Worm (Caenorhabditis elegans) whole organism, young adult: ENCODE measurements around the gene Y111B2A.1.

ENCODE experiments used
- B0035.1 ChIP-seq: sonication (generic microtip); optimal IDR thresholded peaks from 2 replicates; lab custom pipeline; 2016; ENCODE audit warnings: missing genetic modification characterization, mild to moderate bottlenecking, missing compliant biosample characterization, missing genotype, missing genetic modification reagents
- B0261.1 ChIP-seq: sonication (generic microtip); optimal IDR thresholded peaks from 2 replicates; lab custom pipeline; 2016; ENCODE audit warnings: mild to moderate bottlenecking, missing genetic modification characterization, moderate library complexity, missing compliant biosample characterization
- B0336.3 ChIP-seq: fragments of 200-800 bp; sonication (Bioruptor generic); IDR thresholded peaks from 2 replicates; pipeline ENCODE4 v1.3.6; 2022; ENCODE audit warnings: missing genetic modification characterization, missing compliant biosample characterization
- F23B12.7 ChIP-seq: sonication (generic microtip); optimal IDR thresholded peaks from 2 replicates; lab custom pipeline; 2017; ENCODE audit warnings: missing genetic modification characterization, mild to moderate bottlenecking, missing compliant biosample characterization, antibody characterized with exemption, moderate library complexity; ENCODE audit not compliant: insufficient read depth
- F33H1.4 ChIP-seq: fragments of 200-800 bp; sonication (Bioruptor generic); IDR thresholded peaks from 2 replicates; pipeline ENCODE4 v1.3.6; 2022; ENCODE audit warnings: missing genetic modification reagents, missing genetic modification characterization, missing compliant biosample characterization
- F37B4.10 ChIP-seq: fragments of 200-800 bp; sonication (Bioruptor generic); IDR thresholded peaks from 2 replicates; pipeline ENCODE4 v1.3.6; 2022; ENCODE audit warnings: missing genetic modification characterization, missing compliant biosample characterization
- F55B11.4 ChIP-seq: sonication (generic microtip); optimal IDR thresholded peaks from 2 replicates; lab custom pipeline; 2016; ENCODE audit warnings: missing compliant biosample characterization, missing genetic modification characterization, borderline replicate concordance; ENCODE audit not compliant: insufficient read depth
- F57C9.4 ChIP-seq: sonication (generic microtip); optimal IDR thresholded peaks from 2 replicates; lab custom pipeline; 2017; ENCODE audit warnings: mild to moderate bottlenecking, missing genetic modification characterization, missing compliant biosample characterization
- T07F8.4 ChIP-seq: sonication (generic microtip); optimal IDR thresholded peaks from 2 replicates; lab custom pipeline; 2016; ENCODE audit warnings: mild to moderate bottlenecking, missing genetic modification characterization, moderate library complexity, missing compliant biosample characterization
- Y53F4B.3 ChIP-seq: fragments of 200-800 bp; sonication (Bioruptor generic); IDR thresholded peaks from 2 replicates; pipeline ENCODE4 v1.3.6; 2022; ENCODE audit warnings: missing genetic modification reagents, missing genetic modification characterization, missing compliant biosample characterization
- Y95B8A.8 ChIP-seq: fragments of 200-800 bp; sonication (Bioruptor generic); IDR thresholded peaks from 2 replicates; pipeline ENCODE4 v1.3.6; 2022; ENCODE audit warnings: missing genetic modification reagents, missing genetic modification characterization, missing compliant biosample characterization
- akir-1 ChIP-seq: fragments of 200-800 bp; sonication (Bioruptor generic); optimal IDR thresholded peaks from 2 replicates; lab custom pipeline; 2018; ENCODE audit warnings: mild to moderate bottlenecking, missing genetic modification characterization, moderate library complexity, missing compliant biosample characterization
- aptf-2 ChIP-seq: fragments of 200-800 bp; sonication (Bioruptor generic); conservative IDR thresholded peaks from 2 replicates; pipeline ENCODE4 v1.3.6; 2022; ENCODE audit warnings: missing genetic modification reagents, missing genetic modification characterization, missing compliant biosample characterization
- atf-7 ChIP-seq: sonication (generic microtip); optimal IDR thresholded peaks from 2 replicates; lab custom pipeline; 2017; ENCODE audit warnings: mild to moderate bottlenecking, missing genetic modification characterization, missing compliant biosample characterization
- bed-1 ChIP-seq: fragments of 200-800 bp; sonication (Bioruptor generic); IDR thresholded peaks from 2 replicates; pipeline ENCODE4 v1.3.6; 2022; ENCODE audit warnings: missing genetic modification reagents, missing genetic modification characterization, missing compliant biosample characterization
- cebp-1 ChIP-seq, 2 experiments: fragments of 200-800 bp in 1 of 2; sonication (Bioruptor generic) in 1 of 2; sonication (generic microtip) in 1 of 2; IDR thresholded peaks in 1 of 2; optimal IDR thresholded peaks in 1 of 2; 2 replicates each; pipeline versions ENCODE4 v1.3.6 to Lab custom; 2017 to 2022; ENCODE audit warnings: missing compliant biosample characterization in 2 of 2, missing genetic modification characterization in 2 of 2, mild to moderate bottlenecking in 1 of 2, missing genetic modification reagents in 1 of 2, moderate library complexity in 1 of 2
- cebp-2 ChIP-seq: fragments of 200-800 bp; sonication (Bioruptor generic); IDR thresholded peaks from 2 replicates; pipeline ENCODE4 v1.3.6; 2022; ENCODE audit warnings: missing genetic modification characterization, missing compliant biosample characterization
- ceh-58 ChIP-seq: fragments of 200-800 bp; sonication (Bioruptor generic); IDR thresholded peaks from 2 replicates; pipeline ENCODE4 v1.3.6; 2022; ENCODE audit warnings: missing genetic modification characterization, missing compliant biosample characterization
- die-1 ChIP-seq: sonication (generic microtip); optimal IDR thresholded peaks from 2 replicates; lab custom pipeline; 2016; ENCODE audit warnings: missing genotype, mild to moderate bottlenecking, missing genetic modification characterization, missing compliant biosample characterization
- dpff-1 ChIP-seq: sonication (generic microtip); optimal IDR thresholded peaks from 2 replicates; lab custom pipeline; 2017; ENCODE audit warnings: mild to moderate bottlenecking, missing genetic modification characterization, missing compliant biosample characterization
- egl-44 ChIP-seq: fragments of 200-800 bp; sonication (Bioruptor generic); IDR thresholded peaks from 2 replicates; pipeline ENCODE4 v1.3.6; 2022; ENCODE audit warnings: missing genetic modification reagents, missing genetic modification characterization, missing compliant biosample characterization
- ets-4 ChIP-seq: fragments of 200-800 bp; sonication (Bioruptor generic); optimal IDR thresholded peaks from 2 replicates; lab custom pipeline; 2018; ENCODE audit warnings: mild to moderate bottlenecking, missing genetic modification characterization, missing compliant biosample characterization
- him-1 ChIP-seq: sonication (generic microtip); optimal IDR thresholded peaks from 2 replicates; lab custom pipeline; 2016; ENCODE audit warnings: missing genotype, missing genetic modification reagents, missing genetic modification characterization, missing compliant biosample characterization
- hmg-20 ChIP-seq: fragments of 200-800 bp; sonication (Bioruptor generic); IDR thresholded peaks from 2 replicates; pipeline ENCODE4 v1.3.6; 2022; ENCODE audit warnings: missing genetic modification reagents, missing genetic modification characterization, missing compliant biosample characterization
- let-526 ChIP-seq: fragments of 200-800 bp; sonication (Bioruptor generic); IDR thresholded peaks from 2 replicates; pipeline ENCODE4 v1.3.6; 2022; ENCODE audit warnings: missing genetic modification reagents, missing genetic modification characterization, missing compliant biosample characterization
- lin-40 ChIP-seq: sonication (generic microtip); optimal IDR thresholded peaks from 2 replicates; lab custom pipeline; 2016; ENCODE audit warnings: missing genetic modification characterization, mild to moderate bottlenecking, missing compliant biosample characterization, missing genotype, missing genetic modification reagents
- lin-54 ChIP-seq: fragments of 200-800 bp; sonication (Bioruptor generic); optimal IDR thresholded peaks from 2 replicates; lab custom pipeline; 2018; ENCODE audit warnings: mild to moderate bottlenecking, missing genetic modification characterization, missing compliant biosample characterization
- lir-1 ChIP-seq: fragments of 200-800 bp; sonication (Bioruptor generic); conservative IDR thresholded peaks from 2 replicates; pipeline ENCODE4 v1.3.6; 2022; ENCODE audit warnings: missing genetic modification reagents, missing genetic modification characterization, missing compliant biosample characterization
- lsy-27 ChIP-seq: sonication (generic microtip); optimal IDR thresholded peaks from 2 replicates; lab custom pipeline; 2017; ENCODE audit warnings: missing genetic modification characterization, mild to moderate bottlenecking, missing compliant biosample characterization, antibody characterized with exemption, missing genotype, borderline replicate concordance; ENCODE audit not compliant: insufficient read depth
- madf-8 ChIP-seq: fragments of 200-800 bp; sonication (Bioruptor generic); conservative IDR thresholded peaks from 2 replicates; pipeline ENCODE4 v1.3.6; 2022; ENCODE audit warnings: missing genetic modification reagents, missing genetic modification characterization, missing compliant biosample characterization
- mes-4 ChIP-seq: sonication (generic microtip); optimal IDR thresholded peaks from 2 replicates; lab custom pipeline; 2016; ENCODE audit warnings: missing genotype, missing genetic modification characterization, missing compliant biosample characterization
- mxl-1 ChIP-seq: sonication (generic microtip); optimal IDR thresholded peaks from 2 replicates; lab custom pipeline; 2016; ENCODE audit warnings: missing genetic modification characterization, missing compliant biosample characterization
- nfya-1 ChIP-seq: sonication (generic microtip); optimal IDR thresholded peaks from 2 replicates; lab custom pipeline; 2017; ENCODE audit warnings: antibody characterized with exemption, missing compliant biosample characterization, missing genetic modification characterization, borderline replicate concordance; ENCODE audit not compliant: insufficient read depth
- nfya-2 ChIP-seq: fragments of 200-800 bp; sonication (Bioruptor generic); IDR thresholded peaks from 2 replicates; pipeline ENCODE4 v1.3.6; 2022; ENCODE audit warnings: missing genetic modification reagents, missing genetic modification characterization, missing compliant biosample characterization
- nhr-120 ChIP-seq: fragments of 200-800 bp; sonication (Bioruptor generic); IDR thresholded peaks from 2 replicates; pipeline ENCODE4 v1.3.6; 2022; ENCODE audit warnings: missing genetic modification characterization, missing compliant biosample characterization
- nhr-80 ChIP-seq: sonication (generic microtip); optimal IDR thresholded peaks from 2 replicates; lab custom pipeline; 2016; ENCODE audit warnings: missing genetic modification characterization, missing compliant biosample characterization
- nhr-90 ChIP-seq: sonication (generic microtip); optimal IDR thresholded peaks from 2 replicates; lab custom pipeline; 2016; ENCODE audit warnings: missing genotype, mild to moderate bottlenecking, missing genetic modification characterization, missing compliant biosample characterization
- repo-1 ChIP-seq: sonication (generic microtip); optimal IDR thresholded peaks from 2 replicates; lab custom pipeline; 2017; ENCODE audit warnings: mild to moderate bottlenecking, missing genetic modification characterization, missing compliant biosample characterization
- sdz-38 ChIP-seq: sonication (generic microtip); optimal IDR thresholded peaks from 2 replicates; lab custom pipeline; 2016; ENCODE audit warnings: missing genotype, missing genetic modification characterization, missing compliant biosample characterization
- sea-2 ChIP-seq: fragments of 200-800 bp; sonication (Bioruptor generic); IDR thresholded peaks from 2 replicates; pipeline ENCODE4 v1.3.6; 2022; ENCODE audit warnings: missing genetic modification characterization, missing compliant biosample characterization
- snpc-4 ChIP-seq, 5 experiments: fragments of 150-350 bp in 1 of 5; sonication (generic microtip) in 4 of 5; optimal IDR thresholded peaks; 2 replicates each; lab custom pipeline; 2014 to 2018; ENCODE audit warnings: missing genetic modification characterization in 5 of 5, missing biosample characterization in 3 of 5, antibody characterized with exemption in 2 of 5, mild to moderate bottlenecking in 2 of 5, missing compliant biosample characterization in 2 of 5, missing genotype in 2 of 5, moderate library complexity in 2 of 5, missing genetic modification reagents in 1 of 5
- somi-1 ChIP-seq: fragments of 200-800 bp; sonication (Bioruptor generic); optimal IDR thresholded peaks from 2 replicates; lab custom pipeline; 2018; ENCODE audit warnings: mild to moderate bottlenecking, missing genetic modification characterization, missing compliant biosample characterization
- sptf-2 ChIP-seq: fragments of 200-800 bp; sonication (Bioruptor generic); optimal IDR thresholded peaks from 2 replicates; lab custom pipeline; 2018; ENCODE audit warnings: mild to moderate bottlenecking, missing genetic modification characterization, missing compliant biosample characterization
- tbp1 ChIP-seq: fragments of 200-800 bp; sonication (Bioruptor generic); optimal IDR thresholded peaks from 2 replicates; lab custom pipeline; 2018; ENCODE audit warnings: mild to moderate bottlenecking, missing genetic modification characterization, missing compliant biosample characterization
- unc-130 ChIP-seq: sonication (generic microtip); optimal IDR thresholded peaks from 2 replicates; lab custom pipeline; 2016; ENCODE audit warnings: missing genetic modification reagents, missing genetic modification characterization, missing compliant biosample characterization
- unc-62 ChIP-seq: fragments of 150-350 bp; optimal IDR thresholded peaks from 2 replicates; lab custom pipeline; 2014; ENCODE audit warnings: missing biosample characterization, missing genetic modification reagents, missing genetic modification characterization
- ztf-26 ChIP-seq: sonication (generic microtip); optimal IDR thresholded peaks from 2 replicates; lab custom pipeline; 2017; ENCODE audit warnings: missing genetic modification characterization, missing compliant biosample characterization
- ztf-6 ChIP-seq: fragments of 200-800 bp; sonication (Bioruptor generic); IDR thresholded peaks from 2 replicates; pipeline ENCODE4 v1.3.6; 2022; ENCODE audit warnings: missing genetic modification reagents, missing genetic modification characterization, missing compliant biosample characterization

Y111B2A.1 gene

DNA sequence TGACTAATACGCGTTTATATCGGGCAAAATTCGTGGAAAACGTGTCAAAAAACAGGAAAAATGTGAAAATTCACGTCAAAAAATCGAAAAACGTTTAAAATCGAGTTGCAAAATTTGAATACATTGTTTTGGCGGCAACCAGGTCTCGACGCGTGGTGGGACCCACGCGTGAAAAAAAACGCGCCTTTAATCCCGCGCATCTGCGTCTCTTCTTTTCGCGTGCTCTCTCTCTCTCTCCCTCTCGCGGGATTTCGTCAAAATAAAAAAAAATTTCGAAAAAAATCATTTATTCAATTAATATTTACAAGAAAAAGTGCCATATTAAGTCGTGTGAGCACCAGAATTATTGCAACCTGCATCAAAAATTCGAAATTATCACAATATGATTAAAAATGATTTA is 42.1 kb downstream of the Y111B2A.1 start, which contains the start of gene ani-1:
Gene ani-1, minus strand, starts transcription at position 61 of the 400 bp plus-strand sequence.
- TF ChIP-seq aptf-2 (0 out of 2 replicates have a peak, but pooled peaks have one; percentile 30), nfya-1 (tag; lab: Kevin White, UChicago) (no peak), B0035.1 (tag; lab: Kevin White, UChicago) (no peak), madf-8 (GFP tag; lab: Robert Waterston, UW) (peak; percentile 82), sea-2 (GFP tag; lab: Robert Waterston, UW) (no peak), F23B12.7 (no peak), hmg-20 (no peak), lir-1 (GFP tag; lab: Robert Waterston, UW) (no peak; the same call in 1 of the 2 replicates), F33H1.4 (GFP tag; lab: Robert Waterston, UW) (peak; percentile 94), atf-7 (tag; lab: Kevin White, UChicago) (no peak), mxl-1 (tag; lab: Kevin White, UChicago) (no peak), let-526 (no peak), nfya-2 (no peak), lsy-27 (no peak), mes-4 (no peak), F57C9.4 (tag; lab: Kevin White, UChicago) (no peak), T07F8.4 (tag; lab: Kevin White, UChicago) (no peak), B0261.1 (tag; lab: Kevin White, UChicago) (no peak), Y53F4B.3 (GFP tag; lab: Robert Waterston, UW) (0 out of 2 replicates have a peak, but pooled peaks have one; percentile 42), egl-44 (GFP tag; lab: Robert Waterston, UW) (no peak), repo-1 (tag; lab: Kevin White, UChicago) (no peak), B0336.3 (GFP tag; lab: Robert Waterston, UW) (peak; percentile 62), nhr-80 (no peak), sptf-2 (no peak), cebp-1 (GFP tag; IDR thresholded peaks at IDR 0.05; lab: Robert Waterston, UW) (no peak), cebp-1 (tag; optimal IDR thresholded peaks at IDR 0.05; lab: Kevin White, UChicago) (peak; percentile 68), F55B11.4 (tag; lab: Kevin White, UChicago) (no peak), ets-4 (GFP tag; lab: Kevin White, UChicago) (no peak), tbp1 (GFP tag; lab: Kevin White, UChicago) (peak; percentile 57), unc-130 (GFP tag; lab: Kevin White, UChicago) (peak; percentile 47), lin-54 (GFP tag; lab: Kevin White, UChicago) (peak; percentile 89), him-1 (no peak), ztf-6 (GFP tag; lab: Robert Waterston, UW) (no peak), F37B4.10 (GFP tag; lab: Robert Waterston, UW) (no peak), nhr-120 (GFP tag; lab: Robert Waterston, UW) (no peak), cebp-2 (GFP tag; lab: Robert Waterston, UW) (no peak), Y95B8A.8 (peak; percentile 73; the same call in 1 of the 2 replicates), snpc-4 (GFP tag; optimal IDR thresholded peaks at IDR 0.05; lab: Kevin White, UChicago) (no peak), snpc-4 (tag; optimal IDR thresholded peaks at IDR 0.05; lab: Kevin White, UChicago) (peak; percentile 29 to 56 (median 40)), ztf-26 (no peak), nhr-90 (tag; lab: Kevin White, UChicago) (no peak), die-1 (tag; lab: Kevin White, UChicago) (no peak), akir-1 (GFP tag; lab: Kevin White, UChicago) (no peak), bed-1 (GFP tag; lab: Robert Waterston, UW) (no peak), somi-1 (GFP tag; lab: Kevin White, UChicago) (no peak), unc-62 (no peak), dpff-1 (no peak), lin-40 (tag; lab: Kevin White, UChicago) (peak; percentile 57), ceh-58 (GFP tag; lab: Robert Waterston, UW) (no peak), sdz-38 (tag; lab: Kevin White, UChicago) (no peak)
